Fruit fly (Drosophila melanogaster) whole organism, embryonic: ENCODE measurements around the gene E23.
A peak's percentile ranks its signal among the peaks of the same experiment; 100 is the strongest.

Experiments used
- Adf1 ChIP-seq: fragments of 200-800 bp; sonication (Bioruptor generic); IDR thresholded peaks from 2 replicates; pipeline ENCODE4 v1.3.6; 2022; ENCODE audit warnings: missing biosample characterization, missing genetic modification characterization
- CG10209 ChIP-seq: fragments of 200-800 bp; sonication (Bioruptor generic); optimal IDR thresholded peaks from 3 replicates; lab custom pipeline; 2017; ENCODE audit warnings: missing biosample characterization, mild to moderate bottlenecking, missing genetic modification characterization, missing genetic modification reagents
- CG10274 ChIP-seq: fragments of 200-800 bp; sonication (Bioruptor generic); optimal IDR thresholded peaks from 3 replicates; lab custom pipeline; 2017; ENCODE audit warnings: missing biosample characterization, mild to moderate bottlenecking, missing genetic modification characterization
- CG10979 ChIP-seq: fragments of 200-800 bp; sonication (Bioruptor generic); optimal IDR thresholded peaks from 2 replicates; lab custom pipeline; 2018; ENCODE audit warnings: missing biosample characterization, mild to moderate bottlenecking, missing genetic modification characterization, moderate library complexity
- CG11247 ChIP-seq: fragments of 200-800 bp; sonication (Bioruptor generic); IDR thresholded peaks from 2 replicates; pipeline ENCODE4 v1.3.6; 2022; ENCODE audit warnings: missing biosample characterization, missing genetic modification characterization
- CG11456 ChIP-seq: fragments of 200-800 bp; sonication (Bioruptor generic); IDR thresholded peaks from 3 replicates; pipeline ENCODE4 v1.3.6; 2022; ENCODE audit warnings: missing biosample characterization, missing genetic modification characterization
- CG11560 ChIP-seq: fragments of 200-800 bp; sonication (Bioruptor generic); IDR thresholded peaks from 3 replicates; pipeline ENCODE4 v1.3.6; 2022; ENCODE audit warnings: missing biosample characterization, missing genetic modification characterization
- CG11723 ChIP-seq: fragments of 200-800 bp; sonication (Bioruptor generic); optimal IDR thresholded peaks from 2 replicates; lab custom pipeline; 2017; ENCODE audit warnings: missing biosample characterization, mild to moderate bottlenecking, missing genetic modification characterization
- CG12071 ChIP-seq: fragments of 200-800 bp; sonication (Bioruptor generic); optimal IDR thresholded peaks from 3 replicates; lab custom pipeline; 2018; ENCODE audit warnings: missing biosample characterization, mild to moderate bottlenecking, missing genetic modification characterization
- CG13287 ChIP-seq: fragments of 200-800 bp; sonication (Bioruptor generic); IDR thresholded peaks from 2 replicates; pipeline ENCODE4 v1.3.6; 2022; ENCODE audit warnings: missing biosample characterization, missing genetic modification characterization; ENCODE audit not compliant: partially characterized antibody
- CG14014 ChIP-seq: fragments of 200-800 bp; sonication (Bioruptor generic); IDR thresholded peaks from 2 replicates; pipeline ENCODE4 v1.3.6; 2022; ENCODE audit warnings: missing biosample characterization, missing genetic modification characterization
- CG17802 ChIP-seq: fragments of 200-800 bp; sonication (Bioruptor generic); optimal IDR thresholded peaks from 2 replicates; lab custom pipeline; 2018; ENCODE audit warnings: missing biosample characterization, mild to moderate bottlenecking, missing genetic modification characterization, moderate library complexity
- CG17912 ChIP-seq: fragments of 200-800 bp; sonication (Bioruptor generic); optimal IDR thresholded peaks from 2 replicates; lab custom pipeline; 2018; ENCODE audit warnings: missing biosample characterization, mild to moderate bottlenecking, missing genetic modification characterization
- CG2120 ChIP-seq: fragments of 200-800 bp; sonication (Bioruptor generic); optimal IDR thresholded peaks from 3 replicates; lab custom pipeline; 2016; ENCODE audit warnings: missing biosample characterization, missing genetic modification characterization
- CG3407 ChIP-seq: fragments of 200-800 bp; sonication (Bioruptor generic); optimal IDR thresholded peaks from 2 replicates; lab custom pipeline; 2018; ENCODE audit warnings: missing biosample characterization, mild to moderate bottlenecking, missing genetic modification characterization
- CG8290 ChIP-seq, 3 experiments: fragments of 200-800 bp; sonication (Bioruptor generic); optimal IDR thresholded peaks; 2 replicates each; lab custom pipeline; 2016 to 2019; ENCODE audit warnings: missing biosample characterization in 3 of 3, missing genetic modification characterization in 3 of 3, mild to moderate bottlenecking in 2 of 3, moderate library complexity in 1 of 3
- CkIIα-i1 ChIP-seq: fragments of 200-800 bp; sonication (Bioruptor generic); IDR thresholded peaks from 2 replicates; pipeline ENCODE4 v1.3.6; 2022; ENCODE audit warnings: missing biosample characterization, missing genetic modification characterization
- Elba2 ChIP-seq: fragments of 200-800 bp; sonication (Bioruptor generic); optimal IDR thresholded peaks from 3 replicates; lab custom pipeline; 2016; ENCODE audit warnings: missing biosample characterization, missing genetic modification characterization
- HLH4C ChIP-seq: fragments of 200-800 bp; sonication (Bioruptor generic); IDR thresholded peaks from 3 replicates; pipeline ENCODE4 v1.3.6; 2022; ENCODE audit warnings: missing biosample characterization, missing genetic modification characterization; ENCODE audit not compliant: partially characterized antibody
- Hr78 ChIP-seq, 2 experiments: fragments of 200-800 bp in 1 of 2; fragments of >200 bp in 1 of 2; sonication (Bioruptor generic) in 1 of 2; optimal IDR thresholded peaks; 2 replicates each; lab custom pipeline; 2017 to 2019; ENCODE audit warnings: missing biosample characterization in 2 of 2, missing genetic modification characterization in 2 of 2, mild to moderate bottlenecking in 1 of 2, moderate library complexity in 1 of 2
- Hsf ChIP-seq: fragments of 200-800 bp; sonication (Bioruptor generic); optimal IDR thresholded peaks from 3 replicates; lab custom pipeline; 2016; ENCODE audit warnings: missing biosample characterization, missing genetic modification characterization
- Kr ChIP-seq: fragments of 200-800 bp; sonication (Bioruptor generic); optimal IDR thresholded peaks from 2 replicates; lab custom pipeline; 2017; ENCODE audit warnings: missing biosample characterization, mild to moderate bottlenecking, missing genetic modification characterization
- Lpt ChIP-seq: fragments of >200 bp; optimal IDR thresholded peaks from 2 replicates; lab custom pipeline; 2018; ENCODE audit warnings: missing biosample characterization, missing genetic modification characterization
- MESR4 ChIP-seq: fragments of 200-800 bp; sonication (Bioruptor generic); optimal IDR thresholded peaks from 2 replicates; lab custom pipeline; 2018; ENCODE audit warnings: missing biosample characterization, mild to moderate bottlenecking, missing genetic modification characterization, moderate library complexity
- Mrtf ChIP-seq: fragments of 200-800 bp; sonication (Bioruptor generic); IDR thresholded peaks from 3 replicates; pipeline ENCODE4 v1.3.6; 2022; ENCODE audit warnings: missing biosample characterization, missing genetic modification characterization
- Myb ChIP-seq: fragments of 200-800 bp; sonication (Bioruptor generic); optimal IDR thresholded peaks from 2 replicates; lab custom pipeline; 2016; ENCODE audit warnings: missing biosample characterization, missing genetic modification characterization
- Ptx1 ChIP-seq: fragments of 200-800 bp; sonication (Bioruptor generic); IDR thresholded peaks from 2 replicates; pipeline ENCODE4 v1.3.6; 2022; ENCODE audit warnings: missing biosample characterization, missing genetic modification characterization
- Side ChIP-seq: fragments of 200-800 bp; sonication (Bioruptor generic); optimal IDR thresholded peaks from 2 replicates; lab custom pipeline; 2016; ENCODE audit warnings: missing biosample characterization, missing genetic modification characterization
- Sry-β ChIP-seq: fragments of 200-800 bp; sonication (Bioruptor generic); optimal IDR thresholded peaks from 2 replicates; lab custom pipeline; 2018; ENCODE audit warnings: missing biosample characterization, mild to moderate bottlenecking, missing genetic modification characterization, moderate library complexity
- YL-1 ChIP-seq: fragments of 200-800 bp; sonication (Bioruptor generic); optimal IDR thresholded peaks from 3 replicates; lab custom pipeline; 2017; ENCODE audit warnings: missing biosample characterization, mild to moderate bottlenecking, missing genetic modification characterization
- bigmax ChIP-seq: fragments of 200-800 bp; sonication (Bioruptor generic); optimal IDR thresholded peaks from 2 replicates; lab custom pipeline; 2018; ENCODE audit warnings: missing biosample characterization, mild to moderate bottlenecking, missing genetic modification characterization
- chn ChIP-seq: fragments of 200-800 bp; sonication (Bioruptor generic); optimal IDR thresholded peaks from 2 replicates; lab custom pipeline; 2016; ENCODE audit warnings: missing biosample characterization, missing genetic modification characterization
- eyg ChIP-seq: fragments of 200-800 bp; sonication (Bioruptor generic); optimal IDR thresholded peaks from 3 replicates; lab custom pipeline; 2016; ENCODE audit warnings: missing biosample characterization, missing genetic modification characterization
- ftz-f1 ChIP-seq: fragments of 200-800 bp; sonication (Bioruptor generic); optimal IDR thresholded peaks from 2 replicates; lab custom pipeline; 2016; ENCODE audit warnings: missing biosample characterization, missing genetic modification characterization
- gcm ChIP-seq: fragments of 200-800 bp; sonication (Bioruptor generic); optimal IDR thresholded peaks from 2 replicates; lab custom pipeline; 2019; ENCODE audit warnings: missing biosample characterization, mild to moderate bottlenecking, missing genetic modification characterization, moderate library complexity
- inv ChIP-seq: fragments of 200-800 bp; sonication (Bioruptor generic); IDR thresholded peaks from 2 replicates; pipeline ENCODE4 v1.3.6; 2022; ENCODE audit warnings: missing biosample characterization, missing genetic modification characterization; ENCODE audit not compliant: partially characterized antibody
- pan ChIP-seq, 4 experiments: fragments of >200 bp in 3 of 4; fragments of 200-800 bp in 1 of 4; sonication (Bioruptor generic) in 1 of 4; optimal IDR thresholded peaks in 3 of 4; IDR thresholded peaks in 1 of 4; 2 replicates each; pipeline versions ENCODE4 v1.3.6 to Lab custom; 2017 to 2022; ENCODE audit warnings: missing biosample characterization in 2 of 4, missing genetic modification characterization in 2 of 4, mixed read lengths in 1 of 4
- peb ChIP-seq: fragments of 200-800 bp; sonication (Bioruptor generic); IDR thresholded peaks from 2 replicates; pipeline ENCODE4 v1.3.6; 2022; ENCODE audit warnings: missing biosample characterization, missing genetic modification characterization
- pfk ChIP-seq: fragments of 200-800 bp; sonication (Bioruptor generic); optimal IDR thresholded peaks from 2 replicates; lab custom pipeline; 2018; ENCODE audit warnings: missing biosample characterization, mild to moderate bottlenecking, missing genetic modification characterization, moderate library complexity
- ro ChIP-seq: fragments of 200-800 bp; sonication (Bioruptor generic); IDR thresholded peaks from 2 replicates; pipeline ENCODE4 v1.3.6; 2022; ENCODE audit warnings: missing biosample characterization, missing genetic modification characterization
- run ChIP-seq: fragments of 200-800 bp; sonication (Bioruptor generic); optimal IDR thresholded peaks from 3 replicates; lab custom pipeline; 2018; ENCODE audit warnings: missing biosample characterization, mild to moderate bottlenecking, missing genetic modification characterization
- salm ChIP-seq: fragments of 200-800 bp; sonication (Bioruptor generic); optimal IDR thresholded peaks from 2 replicates; lab custom pipeline; 2018; ENCODE audit warnings: missing biosample characterization, mild to moderate bottlenecking, missing genetic modification characterization
- sc ChIP-seq, 3 experiments: fragments of >200 bp in 2 of 3; fragments of 200-800 bp in 1 of 3; sonication (Bioruptor generic) in 1 of 3; optimal IDR thresholded peaks; 2 replicates in 2 of 3; 3 replicates in 1 of 3; lab custom pipeline; 2017; ENCODE audit warnings: mild to moderate bottlenecking in 1 of 3, missing biosample characterization in 1 of 3, missing genetic modification characterization in 1 of 3, missing genetic modification reagents in 1 of 3
- schlank ChIP-seq: fragments of 200-800 bp; sonication (Bioruptor generic); optimal IDR thresholded peaks from 2 replicates; lab custom pipeline; 2018; ENCODE audit warnings: missing biosample characterization, mild to moderate bottlenecking, missing genetic modification characterization
- sd ChIP-seq: fragments of 200-800 bp; sonication (Bioruptor generic); optimal IDR thresholded peaks from 3 replicates; lab custom pipeline; 2018; ENCODE audit warnings: missing biosample characterization, mild to moderate bottlenecking, missing genetic modification characterization, moderate library complexity
- sim ChIP-seq: fragments of 200-800 bp; sonication (Bioruptor generic); IDR thresholded peaks from 2 replicates; pipeline ENCODE4 v1.3.6; 2022; ENCODE audit warnings: missing biosample characterization, missing genetic modification characterization
- sisA ChIP-seq: fragments of 200-800 bp; sonication (Bioruptor generic); IDR thresholded peaks from 2 replicates; pipeline ENCODE4 v1.3.6; 2022; ENCODE audit warnings: missing biosample characterization, missing genetic modification characterization
- vvl ChIP-seq: fragments of 200-800 bp; sonication (Bioruptor generic); IDR thresholded peaks from 2 replicates; pipeline ENCODE4 v1.3.6; 2022; ENCODE audit warnings: missing biosample characterization, missing genetic modification characterization
- wek ChIP-seq: fragments of 200-800 bp; sonication (Bioruptor generic); optimal IDR thresholded peaks from 3 replicates; lab custom pipeline; 2018; ENCODE audit warnings: missing biosample characterization, mild to moderate bottlenecking, missing genetic modification characterization, moderate library complexity
- yki ChIP-seq: fragments of >200 bp; optimal IDR thresholded peaks from 3 replicates; lab custom pipeline; 2018

The E23 gene

DNA sequence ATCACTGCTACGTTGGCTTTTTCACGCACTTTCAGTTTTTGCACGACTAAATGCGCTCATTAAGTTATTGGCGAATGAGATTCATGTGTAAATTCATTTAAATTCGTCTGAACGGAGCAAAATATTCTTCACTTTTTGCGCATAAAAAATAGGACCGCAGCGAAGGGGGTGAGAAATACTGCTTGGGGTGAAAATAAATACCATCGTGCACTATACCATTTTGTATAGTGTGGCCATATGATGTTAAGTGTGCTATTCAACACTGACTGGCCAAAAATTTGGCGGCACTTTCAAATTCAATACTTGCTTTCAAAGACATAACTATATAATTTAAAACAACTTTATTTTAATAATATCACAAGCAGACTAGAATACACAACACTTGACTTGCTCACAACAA lies 18.6 kb upstream of the E23 start, which contains the start of gene GramD1B (continued):
- TF ChIP-seq HLH4C (GFP tag; lab: Robert Waterston, UW) = no peak
- no peak for TF ChIP-seq CG11723
- TF ChIP-seq Kr (GFP tag; lab: Kevin White, UChicago) = no peak
- peak; percentile 53 for TF ChIP-seq CG2120
- TF ChIP-seq pfk = no peak
- peak; percentile 6 for TF ChIP-seq Side (GFP tag; lab: Kevin White, UChicago)
- no peak; the same call in 1 of the 2 replicates for TF ChIP-seq vvl (GFP tag; lab: Robert Waterston, UW)
- no peak for TF ChIP-seq CG10274 (GFP tag; lab: Kevin White, UChicago)
- no peak for TF ChIP-seq Hr78 (GFP tag; optimal IDR thresholded peaks at IDR 0.05; lab: Kevin White, UChicago)
- no peak for TF ChIP-seq ro (GFP tag; lab: Robert Waterston, UW)
- TF ChIP-seq Myb = peak; percentile 33
- no peak for TF ChIP-seq CG11456 (GFP tag; lab: Robert Waterston, UW)
- TF ChIP-seq inv (GFP tag; lab: Robert Waterston, UW) = no peak
- no peak for TF ChIP-seq Adf1 (GFP tag; lab: Robert Waterston, UW)
- no peak for TF ChIP-seq bigmax (GFP tag; lab: Kevin White, UChicago)
- TF ChIP-seq chn (GFP tag; lab: Kevin White, UChicago) = peak; percentile 26
- peak; percentile 57; the same call in 1 of the 2 replicates for TF ChIP-seq CG13287 (GFP tag; lab: Robert Waterston, UW)
- no peak for TF ChIP-seq peb (GFP tag; lab: Robert Waterston, UW)
- no peak for TF ChIP-seq sc (optimal IDR thresholded peaks at IDR 0.05; lab: Kevin White, UChicago)
- no peak for TF ChIP-seq sc (GFP tag; optimal IDR thresholded peaks at IDR 0.05; lab: Kevin White, UChicago)
- TF ChIP-seq CG12071 (GFP tag; lab: Kevin White, UChicago) = no peak
- TF ChIP-seq sisA (GFP tag; lab: Robert Waterston, UW) = no peak
- TF ChIP-seq CkIIα-i1 (GFP tag; lab: Robert Waterston, UW) = no peak
- no peak for TF ChIP-seq wek
- peak; percentile 89 for TF ChIP-seq MESR4 (GFP tag; lab: Kevin White, UChicago)
- no peak for TF ChIP-seq sd (tag; lab: Kevin White, UChicago)
- no peak for TF ChIP-seq eyg (GFP tag; lab: Kevin White, UChicago)
- no peak for TF ChIP-seq Hsf (GFP tag; lab: Kevin White, UChicago)
- no peak for TF ChIP-seq CG17802
- TF ChIP-seq CG10979 = no peak
- TF ChIP-seq run (tag; lab: Kevin White, UChicago) = no peak
- TF ChIP-seq schlank (tag; lab: Kevin White, UChicago) = no peak
- no peak for TF ChIP-seq salm (tag; lab: Kevin White, UChicago)
- TF ChIP-seq CG11247 = no peak
- no peak for TF ChIP-seq Ptx1 (GFP tag; lab: Robert Waterston, UW)
- no peak for TF ChIP-seq Mrtf (GFP tag; lab: Robert Waterston, UW)
- peak; percentile 35 for TF ChIP-seq CG17912 (GFP tag; lab: Kevin White, UChicago)
- no peak for TF ChIP-seq Lpt
- no peak for TF ChIP-seq sim (GFP tag; lab: Robert Waterston, UW)
- TF ChIP-seq CG11560 = no peak
- TF ChIP-seq Elba2 = no peak
- no peak for TF ChIP-seq Sry-β
- TF ChIP-seq yki (lab: Kevin White, UChicago) = no peak
- peak; percentile 57 for TF ChIP-seq YL-1 (GFP tag; lab: Kevin White, UChicago)
- no peak for TF ChIP-seq CG10209 (GFP tag; lab: Kevin White, UChicago)
- TF ChIP-seq ftz-f1 (GFP tag; lab: Kevin White, UChicago) = no peak
- TF ChIP-seq CG14014 (GFP tag; lab: Robert Waterston, UW) = no peak
- TF ChIP-seq CG3407 (GFP tag; lab: Kevin White, UChicago) = no peak
- TF ChIP-seq pan (optimal IDR thresholded peaks at IDR 0.05; lab: Kevin White, UChicago) = no peak
- TF ChIP-seq pan (GFP tag; optimal IDR thresholded peaks at IDR 0.05 in 1 of 2, IDR thresholded peaks at IDR 0.05 in 1 of 2) = no peak
- TF ChIP-seq CG8290 (GFP tag; optimal IDR thresholded peaks at IDR 0.05; lab: Kevin White, UChicago) = no peak
- TF ChIP-seq CG8290 (tag; optimal IDR thresholded peaks at IDR 0.05; lab: Kevin White, UChicago) = peak in 1 of 2 experiments; percentile 65
- no peak for TF ChIP-seq gcm (GFP tag; lab: Kevin White, UChicago)
